Fruit fly (Drosophila melanogaster) whole organism, prepupa: ENCODE measurements around the gene Cypl.

Source experiments
- CG10631 ChIP-seq: fragments of 200-800 bp; sonication (Bioruptor generic); optimal IDR thresholded peaks from 2 replicates; lab custom pipeline; 2016; ENCODE audit warnings: missing biosample characterization, missing genetic modification characterization
- CG16779 ChIP-seq: fragments of 200-800 bp; sonication (Bioruptor generic); optimal IDR thresholded peaks from 3 replicates; lab custom pipeline; 2017; ENCODE audit warnings: missing biosample characterization, mild to moderate bottlenecking, missing genetic modification characterization
- CG4318 ChIP-seq: fragments of 200-800 bp; sonication (Bioruptor generic); optimal IDR thresholded peaks from 3 replicates; lab custom pipeline; 2017; ENCODE audit warnings: missing biosample characterization, mild to moderate bottlenecking, missing genetic modification characterization
- CG6276 ChIP-seq: fragments of 200-800 bp; sonication (Bioruptor generic); optimal IDR thresholded peaks from 2 replicates; lab custom pipeline; 2017; ENCODE audit warnings: missing biosample characterization, mild to moderate bottlenecking, missing genetic modification characterization
- CG6792 ChIP-seq: fragments of 200-800 bp; sonication (Bioruptor generic); optimal IDR thresholded peaks from 3 replicates; lab custom pipeline; 2016; ENCODE audit warnings: missing biosample characterization, missing genetic modification characterization
- CG6808 ChIP-seq: fragments of 200-800 bp; sonication (Bioruptor generic); optimal IDR thresholded peaks from 3 replicates; lab custom pipeline; 2017; ENCODE audit warnings: missing biosample characterization, missing genetic modification characterization, mild to moderate bottlenecking, moderate library complexity, missing genetic modification reagents
- Eip78C ChIP-seq: fragments of 200-800 bp; sonication (Bioruptor generic); peaks from one replicate; lab custom pipeline; 2016; ENCODE audit warnings: missing biosample characterization, missing genetic modification characterization
- Gug ChIP-seq: fragments of 200-800 bp; sonication (Bioruptor generic); IDR thresholded peaks from 2 replicates; pipeline ENCODE4 v1.3.6; 2022; ENCODE audit warnings: missing biosample characterization, missing genetic modification characterization
- Hr39 ChIP-seq: fragments of 200-800 bp; sonication (Bioruptor generic); optimal IDR thresholded peaks from 2 replicates; lab custom pipeline; 2016; ENCODE audit warnings: missing biosample characterization, missing genetic modification characterization
- Hr4 ChIP-seq: fragments of 200-800 bp; sonication (Bioruptor generic); optimal IDR thresholded peaks from 3 replicates; lab custom pipeline; 2016; ENCODE audit warnings: missing biosample characterization, missing genetic modification characterization
- Sox102F ChIP-seq: fragments of 200-800 bp; sonication (Bioruptor generic); optimal IDR thresholded peaks from 2 replicates; lab custom pipeline; 2016; ENCODE audit warnings: missing biosample characterization, mild to moderate bottlenecking, missing genetic modification characterization
- vri ChIP-seq: fragments of 200-800 bp; sonication (Bioruptor generic); optimal IDR thresholded peaks from 3 replicates; lab custom pipeline; 2016; ENCODE audit warnings: missing biosample characterization, mild to moderate bottlenecking, missing genetic modification characterization

DNA sequence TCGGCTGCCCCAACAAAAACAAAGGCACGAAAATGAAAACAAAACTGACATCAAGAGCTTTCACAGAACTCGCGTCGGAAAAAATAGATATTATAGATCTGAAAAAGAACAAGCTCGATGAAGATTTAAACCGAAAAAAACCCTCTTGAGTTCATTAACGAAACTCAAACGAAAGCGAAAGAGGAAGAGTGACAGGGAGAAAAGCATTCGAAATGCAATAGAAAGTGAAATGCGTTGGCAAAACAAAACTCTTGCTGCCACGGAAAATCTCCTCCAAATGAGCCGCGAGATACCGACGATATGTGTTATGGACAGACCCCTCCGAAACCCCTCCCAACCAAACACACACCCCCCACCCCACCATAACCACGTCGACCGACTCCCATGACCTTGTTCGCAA, 26.2 kb downstream of the Cypl start:
- TF ChIP-seq CG6808 (GFP tag; lab: Kevin White, UChicago), result no peak
- no peak for TF ChIP-seq Hr39 (GFP tag; lab: Kevin White, UChicago)
- TF ChIP-seq CG6276 (GFP tag; lab: Kevin White, UChicago), result no peak
- TF ChIP-seq CG6792 (GFP tag; lab: Kevin White, UChicago), result no peak
- no peak for TF ChIP-seq CG10631 (GFP tag; lab: Kevin White, UChicago)
- TF ChIP-seq CG4318 (GFP tag; lab: Kevin White, UChicago), result no peak
- no peak for TF ChIP-seq Gug (GFP tag; lab: Robert Waterston, UW)
- TF ChIP-seq CG16779 (tag; lab: Kevin White, UChicago), result no peak
- no peak for TF ChIP-seq Eip78C (GFP tag; lab: Kevin White, UChicago)
- no peak for TF ChIP-seq vri (GFP tag; lab: Kevin White, UChicago)
- no peak for TF ChIP-seq Hr4
- no peak for TF ChIP-seq Sox102F (GFP tag; lab: Kevin White, UChicago)
